Worm (Caenorhabditis elegans) whole organism, L4 larva: ENCODE measurements around the gene K09A9.6.

Source experiments
- F10B5.3 ChIP-seq: sonication (generic microtip); optimal IDR thresholded peaks from 2 replicates; lab custom pipeline; 2016; ENCODE audit warnings: mild to moderate bottlenecking, missing genetic modification characterization, missing compliant biosample characterization
- F37D6.2 ChIP-seq: sonication (generic microtip); optimal IDR thresholded peaks from 2 replicates; lab custom pipeline; 2016; ENCODE audit warnings: mild to moderate bottlenecking, missing genetic modification characterization, missing compliant biosample characterization
- F49E8.2 ChIP-seq: sonication (generic microtip); optimal IDR thresholded peaks from 2 replicates; lab custom pipeline; 2016; ENCODE audit warnings: missing compliant biosample characterization, mild to moderate bottlenecking, missing genetic modification characterization, borderline replicate concordance
- R02D3.7 ChIP-seq: fragments of 150-350 bp; sonication (generic microtip); optimal IDR thresholded peaks from 3 replicates; lab custom pipeline; 2014; ENCODE audit warnings: missing biosample characterization, missing genetic modification characterization
- T26A8.4 ChIP-seq: fragments of 200-800 bp; sonication (Bioruptor generic); IDR thresholded peaks from 2 replicates; pipeline ENCODE4 v1.3.6; 2022; ENCODE audit warnings: missing genetic modification characterization, missing compliant biosample characterization
- Y105C5A.15 ChIP-seq: fragments of 200-800 bp; sonication (Bioruptor generic); IDR thresholded peaks from 2 replicates; pipeline ENCODE4 v1.3.6; 2022; ENCODE audit warnings: missing genetic modification characterization, missing compliant biosample characterization
- Y48G9A.11 ChIP-seq: fragments of 200-800 bp; sonication (Bioruptor generic); IDR thresholded peaks from 2 replicates; pipeline ENCODE4 v1.3.6; 2022; ENCODE audit warnings: missing genetic modification reagents, missing genetic modification characterization, missing compliant biosample characterization
- aha-1 ChIP-seq: fragments of 150-350 bp; peaks from one replicate; lab custom pipeline; 2014; ENCODE audit warnings: missing biosample characterization, missing genetic modification characterization
- ceh-82 ChIP-seq: sonication (generic microtip); optimal IDR thresholded peaks from 2 replicates; lab custom pipeline; 2017; ENCODE audit warnings: missing biosample characterization, missing genetic modification characterization
- daf-16 ChIP-seq, 3 experiments: sonication (generic microtip); optimal IDR thresholded peaks; 2 replicates each; lab custom pipeline; 2016 to 2017; ENCODE audit warnings: missing genetic modification characterization in 3 of 3, missing genetic modification reagents in 3 of 3, mild to moderate bottlenecking in 2 of 3, missing compliant biosample characterization in 2 of 3, missing biosample characterization in 1 of 3, moderate library complexity in 1 of 3
- gei-8 ChIP-seq: fragments of 200-800 bp; sonication (Bioruptor generic); optimal IDR thresholded peaks from 2 replicates; lab custom pipeline; 2018; ENCODE audit warnings: mild to moderate bottlenecking, missing genetic modification characterization, missing compliant biosample characterization
- hlh-30 ChIP-seq: sonication (generic microtip); optimal IDR thresholded peaks from 2 replicates; lab custom pipeline; 2017; ENCODE audit warnings: antibody characterized with exemption, mild to moderate bottlenecking, missing genetic modification characterization, missing compliant biosample characterization; ENCODE audit not compliant: insufficient read depth
- lin-1 ChIP-seq: fragments of 200-800 bp; sonication (Bioruptor generic); IDR thresholded peaks from 2 replicates; pipeline ENCODE4 v1.3.6; 2022; ENCODE audit warnings: missing genetic modification reagents, missing genetic modification characterization, missing compliant biosample characterization
- lin-15B ChIP-seq: fragments of 150-350 bp; sonication (generic microtip); optimal IDR thresholded peaks from 3 replicates; lab custom pipeline; 2014; ENCODE audit warnings: missing biosample characterization, missing genetic modification characterization
- lin-38 ChIP-seq: fragments of 200-800 bp; sonication (Bioruptor generic); IDR thresholded peaks from 2 replicates; pipeline ENCODE4 v1.3.6; 2022; ENCODE audit warnings: missing genetic modification reagents, missing genetic modification characterization, missing compliant biosample characterization
- madf-9 ChIP-seq: fragments of 200-800 bp; sonication (Bioruptor generic); conservative IDR thresholded peaks from 2 replicates; pipeline ENCODE4 v1.3.6; 2022; ENCODE audit warnings: missing genetic modification reagents, missing genetic modification characterization, missing compliant biosample characterization
- mdt-29 ChIP-seq: fragments of 200-800 bp; sonication (Bioruptor generic); IDR thresholded peaks from 2 replicates; pipeline ENCODE4 v1.3.6; 2022; ENCODE audit warnings: missing genetic modification reagents, missing genetic modification characterization, missing compliant biosample characterization
- mes-2 ChIP-seq: sonication (generic microtip); optimal IDR thresholded peaks from 2 replicates; lab custom pipeline; 2016; ENCODE audit warnings: missing genotype, mild to moderate bottlenecking, missing genetic modification characterization, missing compliant biosample characterization; ENCODE audit not compliant: poor library complexity, severe bottlenecking
- mxl-3 ChIP-seq: fragments of 200-800 bp; sonication (Bioruptor generic); optimal IDR thresholded peaks from 2 replicates; lab custom pipeline; 2018; ENCODE audit warnings: mild to moderate bottlenecking, missing genetic modification characterization, missing compliant biosample characterization
- nhr-11 ChIP-seq: fragments of 150-350 bp; optimal IDR thresholded peaks from 2 replicates; lab custom pipeline; 2014; ENCODE audit warnings: missing biosample characterization, missing genetic modification characterization
- nhr-28 ChIP-seq: fragments of 150-350 bp; optimal IDR thresholded peaks from 2 replicates; lab custom pipeline; 2014; ENCODE audit warnings: missing biosample characterization, missing genetic modification characterization
- nhr-6 ChIP-seq: fragments of 150-350 bp; optimal IDR thresholded peaks from 2 replicates; lab custom pipeline; 2014; ENCODE audit warnings: missing biosample characterization, missing genetic modification characterization
- nhr-76 ChIP-seq: fragments of 150-350 bp; optimal IDR thresholded peaks from 2 replicates; lab custom pipeline; 2014; ENCODE audit warnings: missing biosample characterization, missing genetic modification characterization
- pqm-1 ChIP-seq: sonication (generic microtip); optimal IDR thresholded peaks from 2 replicates; lab custom pipeline; 2017; ENCODE audit warnings: missing biosample characterization, missing genetic modification characterization
- saeg-2 ChIP-seq: fragments of 200-800 bp; sonication (Bioruptor generic); IDR thresholded peaks from 2 replicates; pipeline ENCODE4 v1.3.6; 2022; ENCODE audit warnings: missing genetic modification reagents, missing genetic modification characterization, missing compliant biosample characterization
- set-16 ChIP-seq: fragments of 200-800 bp; sonication (Bioruptor generic); IDR thresholded peaks from 2 replicates; pipeline ENCODE4 v1.3.6; 2022; ENCODE audit warnings: missing genetic modification reagents, missing genetic modification characterization, missing compliant biosample characterization
- spr-1 ChIP-seq: sonication (generic microtip); optimal IDR thresholded peaks from 2 replicates; lab custom pipeline; 2016; ENCODE audit warnings: mild to moderate bottlenecking, missing genetic modification characterization, missing compliant biosample characterization
- tra-1 ChIP-seq: fragments of 200-800 bp; sonication (Bioruptor generic); IDR thresholded peaks from 2 replicates; pipeline ENCODE4 v1.3.6; 2022; ENCODE audit warnings: missing genetic modification reagents, missing genetic modification characterization, missing compliant biosample characterization
- vab-7 ChIP-seq: fragments of 200-800 bp; sonication (Bioruptor generic); IDR thresholded peaks from 2 replicates; pipeline ENCODE4 v1.3.6; 2022; ENCODE audit warnings: missing genetic modification reagents, missing genetic modification characterization, missing compliant biosample characterization
- zfp-3 ChIP-seq: fragments of 200-800 bp; sonication (Bioruptor generic); conservative IDR thresholded peaks from 2 replicates; pipeline ENCODE4 v1.3.6; 2022; ENCODE audit warnings: missing genetic modification reagents, missing genetic modification characterization, missing compliant biosample characterization
- zip-2 ChIP-seq: fragments of 150-350 bp; optimal IDR thresholded peaks from 2 replicates; lab custom pipeline; 2014; ENCODE audit warnings: missing biosample characterization, missing genetic modification characterization
- ztf-11 ChIP-seq: fragments of 150-350 bp; optimal IDR thresholded peaks from 2 replicates; lab custom pipeline; 2014; ENCODE audit warnings: missing biosample characterization, missing genetic modification characterization
- ztf-7 ChIP-seq: fragments of 150-350 bp; optimal IDR thresholded peaks from 2 replicates; lab custom pipeline; 2014; ENCODE audit warnings: missing biosample characterization, missing genetic modification characterization

K09A9.6 gene

ce11 chrX:15575460-15575859 is 1.6 kb upstream of the K09A9.6 start (continued):
- TF ChIP-seq hlh-30 (no peak), nhr-11 (peak; percentile 19), ztf-7 (tag; lab: Kevin White, UChicago) (no peak), nhr-28 (no peak), Y48G9A.11 (GFP tag; lab: Robert Waterston, UW) (no peak), ztf-11 (no peak), tra-1 (GFP tag; lab: Robert Waterston, UW) (no peak), zip-2 (no peak), R02D3.7 (no peak), ceh-82 (tag; lab: Kevin White, UChicago) (no peak), zfp-3 (GFP tag; lab: Robert Waterston, UW) (no peak)
- TF ChIP-seq, all 104 proteins: peak for 4

ce11 chrX:15585144-15585543 is 8.1 kb downstream of the K09A9.6 start:
- TF ChIP-seq madf-9 (GFP tag; lab: Robert Waterston, UW) (no peak), F10B5.3 (no peak), hlh-30 (no peak), lin-15B (tag; lab: Kevin White, UChicago) (no peak), F37D6.2 (no peak), gei-8 (GFP tag; lab: Kevin White, UChicago) (no peak), Y48G9A.11 (GFP tag; lab: Robert Waterston, UW) (no peak), Y105C5A.15 (GFP tag; lab: Robert Waterston, UW) (no peak), F49E8.2 (tag; lab: Kevin White, UChicago) (no peak), mdt-29 (GFP tag; lab: Robert Waterston, UW) (no peak), nhr-6 (tag; lab: Kevin White, UChicago) (no peak), lin-1 (no peak)

- TF ChIP-seq set-16 (GFP tag; lab: Robert Waterston, UW): peak; percentile 42; the same call in 1 of the 2 replicates
- no peak for TF ChIP-seq T26A8.4 (GFP tag; lab: Robert Waterston, UW)
- TF ChIP-seq, all 104 proteins: peak for 1
These were observed 9.2 kb downstream of the K09A9.6 start for ce11 chrX:15586192-15586591.

ce11 chrX:15590347-15590928 is 13.4 kb downstream of the K09A9.6 start, which contains the start of gene gas-1:
Gene gas-1 (minus strand): TSS chrX:15590397.
- TF ChIP-seq hlh-30 (peak; percentile 39), mxl-3 (GFP tag; lab: Kevin White, UChicago) (no peak), nhr-76 (tag; lab: Kevin White, UChicago) (no peak), mes-2 (tag; lab: Kevin White, UChicago) (peak; percentile 49), saeg-2 (no peak), vab-7 (GFP tag; lab: Robert Waterston, UW) (no peak), pqm-1 (no peak), daf-16 (GFP tag; optimal IDR thresholded peaks at IDR 0.05; lab: Kevin White, UChicago) (no peak), daf-16 (tag; optimal IDR thresholded peaks at IDR 0.05; lab: Kevin White, UChicago) (peak; percentile 55), aha-1 (tag; lab: Kevin White, UChicago) (peak; percentile 28)

- no peak for TF ChIP-seq lin-38 (GFP tag; lab: Robert Waterston, UW)
- peak; percentile 21 for TF ChIP-seq aha-1 (tag; lab: Kevin White, UChicago)
- TF ChIP-seq spr-1 (tag; lab: Kevin White, UChicago): no peak
- TF ChIP-seq, all 104 proteins: peak for 1
These were observed 14.0 kb downstream of the K09A9.6 start, which contains the start of gene usp-33 for ce11 chrX:15591068-15591467. Gene usp-33 (plus strand): TSS chrX:15591368.
